Fruit fly (Drosophila melanogaster) whole organism, adult: ENCODE results near the gene Nph.

ENCODE experiments used
- CG11617 ChIP-seq: fragments of 200-800 bp; sonication (Bioruptor generic); optimal IDR thresholded peaks from 2 replicates; lab custom pipeline; 2017; ENCODE audit warnings: mild to moderate bottlenecking, missing biosample characterization, missing genetic modification reagents, missing genetic modification characterization
- CG12768 ChIP-seq: fragments of 200-800 bp; sonication (Bioruptor generic); optimal IDR thresholded peaks from 2 replicates; lab custom pipeline; 2017; ENCODE audit warnings: missing biosample characterization, missing genetic modification characterization, mild to moderate bottlenecking, moderate library complexity, missing genetic modification reagents
- CG14711 ChIP-seq: fragments of 200-800 bp; sonication (Bioruptor generic); optimal IDR thresholded peaks from 2 replicates; lab custom pipeline; 2018; ENCODE audit warnings: missing biosample characterization, mild to moderate bottlenecking, missing genetic modification characterization, moderate library complexity
- CG1620 ChIP-seq: fragments of 200-800 bp; sonication (Bioruptor generic); optimal IDR thresholded peaks from 2 replicates; lab custom pipeline; 2016; ENCODE audit warnings: missing biosample characterization, missing genetic modification characterization
- CG33017 ChIP-seq: fragments of 200-800 bp; sonication (Bioruptor generic); optimal IDR thresholded peaks from 2 replicates; lab custom pipeline; 2018; ENCODE audit warnings: missing biosample characterization, mild to moderate bottlenecking, missing genetic modification characterization, moderate library complexity
- CG5204 ChIP-seq: fragments of 200-800 bp; sonication (Bioruptor generic); optimal IDR thresholded peaks from 2 replicates; lab custom pipeline; 2016; ENCODE audit warnings: missing biosample characterization, missing genetic modification characterization
- CG7045 ChIP-seq: fragments of 200-800 bp; sonication (Bioruptor generic); optimal IDR thresholded peaks from 2 replicates; lab custom pipeline; 2017; ENCODE audit warnings: missing biosample characterization, mild to moderate bottlenecking, missing genetic modification characterization
- CG7101 ChIP-seq: fragments of 200-800 bp; sonication (Bioruptor generic); optimal IDR thresholded peaks from 2 replicates; lab custom pipeline; 2018; ENCODE audit warnings: missing biosample characterization, mild to moderate bottlenecking, missing genetic modification characterization, moderate library complexity
- Clk ChIP-seq: fragments of 200-800 bp; sonication (Bioruptor generic); optimal IDR thresholded peaks from 2 replicates; lab custom pipeline; 2017; ENCODE audit warnings: missing biosample characterization, missing genetic modification characterization
- Crg-1 ChIP-seq: fragments of 200-800 bp; sonication (Bioruptor generic); optimal IDR thresholded peaks from 2 replicates; lab custom pipeline; 2016; ENCODE audit warnings: missing biosample characterization, missing genetic modification characterization
- Hr96 ChIP-seq: fragments of 200-800 bp; sonication (Bioruptor generic); optimal IDR thresholded peaks from 2 replicates; lab custom pipeline; 2016; ENCODE audit warnings: missing biosample characterization, missing genetic modification characterization
- Mnt ChIP-seq: fragments of 200-800 bp; sonication (Bioruptor generic); optimal IDR thresholded peaks from 2 replicates; lab custom pipeline; 2016; ENCODE audit warnings: missing biosample characterization, mild to moderate bottlenecking, missing genetic modification characterization
- bab1 ChIP-seq: fragments of 200-800 bp; sonication (Bioruptor generic); optimal IDR thresholded peaks from 3 replicates; lab custom pipeline; 2019; ENCODE audit warnings: missing biosample characterization, mild to moderate bottlenecking, missing genetic modification characterization, moderate library complexity
- cic ChIP-seq: fragments of 200-800 bp; sonication (Bioruptor generic); optimal IDR thresholded peaks from 2 replicates; lab custom pipeline; 2017; ENCODE audit warnings: missing biosample characterization, mild to moderate bottlenecking, missing genetic modification characterization, moderate library complexity
- cnc ChIP-seq, 2 experiments: fragments of >200 bp; optimal IDR thresholded peaks; 2 replicates each; lab custom pipeline; 2017
- kay ChIP-seq: fragments of 200-800 bp; sonication (Bioruptor generic); peaks from one replicate; lab custom pipeline; 2016; ENCODE audit warnings: missing biosample characterization, missing genetic modification characterization, borderline replicate concordance
- ovo ChIP-seq: fragments of 200-800 bp; sonication (Bioruptor generic); optimal IDR thresholded peaks from 2 replicates; lab custom pipeline; 2016; ENCODE audit warnings: missing biosample characterization, missing genetic modification characterization
- pad ChIP-seq: fragments of 200-800 bp; sonication (Bioruptor generic); optimal IDR thresholded peaks from 3 replicates; lab custom pipeline; 2017; ENCODE audit warnings: missing biosample characterization, missing genetic modification characterization, mild to moderate bottlenecking, moderate library complexity, missing genetic modification reagents
- tj ChIP-seq: fragments of 200-800 bp; sonication (Bioruptor generic); optimal IDR thresholded peaks from 3 replicates; lab custom pipeline; 2017; ENCODE audit warnings: missing biosample characterization, mild to moderate bottlenecking, missing genetic modification characterization, moderate library complexity
- toe ChIP-seq: fragments of 200-800 bp; sonication (Bioruptor generic); optimal IDR thresholded peaks from 2 replicates; lab custom pipeline; 2016; ENCODE audit warnings: missing biosample characterization, missing genetic modification characterization

Gene Nph

dm6 chr3R:30021559-30022451 is 17.1 kb upstream of the Nph start, which contains the start of gene Mgat2:
Mgat2 (minus strand) TSS chr3R:30022221.
- TF ChIP-seq Clk (GFP tag; lab: Kevin White, UChicago) (no peak), kay (GFP tag; lab: Kevin White, UChicago) (no peak), CG7045 (GFP tag; lab: Kevin White, UChicago) (peak; percentile 50), CG11617 (peak; percentile 53), tj (peak; percentile 28), ovo (GFP tag; lab: Kevin White, UChicago) (no peak), cic (peak; percentile 85), bab1 (GFP tag; lab: Kevin White, UChicago) (peak; percentile 41), CG1620 (GFP tag; lab: Kevin White, UChicago) (no peak), pad (GFP tag; lab: Kevin White, UChicago) (no peak), cnc (optimal IDR thresholded peaks at IDR 0.05; lab: Kevin White, UChicago) (no peak), CG7101 (tag; lab: Kevin White, UChicago) (peak; percentile 42), CG5204 (no peak), Hr96 (peak; percentile 72), CG12768 (peak; percentile 67), Mnt (GFP tag; lab: Kevin White, UChicago) (peak; percentile 75), toe (no peak), CG14711 (no peak), Crg-1 (GFP tag; lab: Kevin White, UChicago) (no peak), CG33017 (tag; lab: Kevin White, UChicago) (peak; percentile 65)

DNA sequence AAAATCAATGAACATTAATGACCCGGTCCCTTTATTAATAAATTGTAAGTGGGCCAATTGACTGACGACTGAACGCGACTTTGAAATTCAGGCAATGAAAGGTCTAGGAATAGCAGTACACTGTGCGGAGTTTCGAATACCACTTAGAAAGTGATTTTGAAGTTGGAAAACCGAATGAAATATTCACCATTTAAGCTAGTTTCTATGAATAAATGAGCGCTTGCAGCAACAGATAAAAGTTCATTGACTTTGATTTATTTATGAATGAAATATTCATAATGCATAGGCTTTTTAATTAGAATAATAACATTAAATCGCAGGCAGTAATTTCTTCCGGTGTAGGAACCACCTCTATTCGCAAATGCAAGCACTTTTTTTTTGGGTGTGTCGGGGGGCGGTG is 16.3 kb upstream of the Nph start:
- TF ChIP-seq cic (no peak), tj (peak; percentile 89), CG33017 (tag; lab: Kevin White, UChicago) (no peak), bab1 (GFP tag; lab: Kevin White, UChicago) (peak; percentile 19), CG7045 (GFP tag; lab: Kevin White, UChicago) (no peak)

DNA sequence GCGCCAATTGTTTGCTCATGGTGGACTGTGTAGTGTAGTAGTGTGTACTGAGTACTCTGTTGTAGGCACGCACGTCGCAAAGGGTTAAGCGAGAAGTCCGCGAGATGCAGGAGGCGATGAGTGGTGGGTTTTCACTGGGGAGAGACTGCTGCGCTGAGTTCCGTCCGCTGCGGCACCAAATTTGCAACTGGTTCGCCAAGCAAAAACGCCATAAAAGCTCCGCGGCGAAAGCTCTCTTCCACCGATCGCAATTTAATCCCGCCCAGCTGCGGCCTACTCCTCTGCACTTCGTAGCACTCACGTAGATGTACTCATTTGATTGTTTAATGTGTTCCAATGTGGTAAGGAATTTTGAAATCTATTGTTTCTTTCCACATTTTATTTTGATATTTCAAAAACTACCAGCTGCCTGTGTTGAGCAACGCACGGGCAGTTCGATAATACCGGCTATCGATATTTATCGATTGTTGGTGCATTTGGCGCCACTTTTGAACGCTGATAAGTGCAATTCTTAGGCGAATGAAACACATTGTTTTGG is 10.4 kb upstream of the Nph start, which contains the start of gene CG7920:
Gene CG7920 (minus strand): TSS at position 308 of the 538 bp plus-strand sequence.
- TF ChIP-seq CG1620 (GFP tag; lab: Kevin White, UChicago), result peak; percentile 59
- peak; percentile 31 for TF ChIP-seq cic
- TF ChIP-seq tj, result no peak
- no peak for TF ChIP-seq kay (GFP tag; lab: Kevin White, UChicago)
- peak; percentile 7 for TF ChIP-seq toe
- peak; percentile 68 for TF ChIP-seq Hr96
- TF ChIP-seq cnc (optimal IDR thresholded peaks at IDR 0.05; lab: Kevin White, UChicago), result peak in 1 of 2 experiments; percentile 62
- TF ChIP-seq CG11617, result peak; percentile 54
- TF ChIP-seq Clk (GFP tag; lab: Kevin White, UChicago), result no peak
- peak; percentile 67 for TF ChIP-seq pad (GFP tag; lab: Kevin White, UChicago)
- TF ChIP-seq CG12768, result peak; percentile 41
- TF ChIP-seq CG5204, result no peak
- peak; percentile 60 for TF ChIP-seq CG14711
- TF ChIP-seq CG33017 (tag; lab: Kevin White, UChicago), result peak; percentile 45
- peak; percentile 83 for TF ChIP-seq bab1 (GFP tag; lab: Kevin White, UChicago)
- TF ChIP-seq CG7101 (tag; lab: Kevin White, UChicago), result peak; percentile 69
- TF ChIP-seq Mnt (GFP tag; lab: Kevin White, UChicago), result peak; percentile 37
- TF ChIP-seq Crg-1 (GFP tag; lab: Kevin White, UChicago), result peak; percentile 72
- peak; percentile 37 for TF ChIP-seq CG7045 (GFP tag; lab: Kevin White, UChicago)
- TF ChIP-seq ovo (GFP tag; lab: Kevin White, UChicago), result no peak

- TF ChIP-seq cic, result peak; percentile 49
- no peak for TF ChIP-seq CG12768
Observed at dm6 chr3R:30014480-30014879, 9.8 kb upstream of the Nph start.

dm6 chr3R:30013909-30014308 is 9.2 kb upstream of the Nph start:
- TF ChIP-seq CG12768, result peak; percentile 37
- TF ChIP-seq cnc (optimal IDR thresholded peaks at IDR 0.05; lab: Kevin White, UChicago), result no peak

- TF ChIP-seq Hr96, result no peak
- no peak for TF ChIP-seq bab1 (GFP tag; lab: Kevin White, UChicago)
- no peak for TF ChIP-seq toe
- no peak for TF ChIP-seq Clk (GFP tag; lab: Kevin White, UChicago)
- peak; percentile 17 for TF ChIP-seq ovo (GFP tag; lab: Kevin White, UChicago)
- TF ChIP-seq CG1620 (GFP tag; lab: Kevin White, UChicago), result no peak
- no peak for TF ChIP-seq CG5204
- peak; percentile 35 for TF ChIP-seq Mnt (GFP tag; lab: Kevin White, UChicago)
- peak; percentile 1 for TF ChIP-seq CG7101 (tag; lab: Kevin White, UChicago)
- no peak for TF ChIP-seq CG14711
- no peak for TF ChIP-seq kay (GFP tag; lab: Kevin White, UChicago)
- TF ChIP-seq pad (GFP tag; lab: Kevin White, UChicago), result peak; percentile 13
- TF ChIP-seq Crg-1 (GFP tag; lab: Kevin White, UChicago), result peak; percentile 8
- TF ChIP-seq CG11617, result peak; percentile 30
- peak; percentile 16 for TF ChIP-seq CG7045 (GFP tag; lab: Kevin White, UChicago)
- peak; percentile 87 for TF ChIP-seq cic
- peak; percentile 37 for TF ChIP-seq CG12768
- TF ChIP-seq tj, result peak; percentile 22
- no peak for TF ChIP-seq CG33017 (tag; lab: Kevin White, UChicago)
- no peak for TF ChIP-seq cnc (optimal IDR thresholded peaks at IDR 0.05; lab: Kevin White, UChicago)
Observed at dm6 chr3R:30012602-30013489, 8.2 kb upstream of the Nph start.
